Fruit fly (Drosophila melanogaster) whole organism: ENCODE data around the gene CG14280.
A peak's percentile ranks its signal among the peaks of the same experiment; 100 is the strongest.

Experiments used
- CG8478 ChIP-seq: fragments of >200 bp; optimal IDR thresholded peaks from 2 replicates; lab custom pipeline; 2018; ENCODE audit warnings: inconsistent platforms
- Dll ChIP-seq: fragments of >200 bp; optimal IDR thresholded peaks from 2 replicates; lab custom pipeline; 2017
- EcR ChIP-seq, 2 experiments: fragments of >200 bp; optimal IDR thresholded peaks; 2 replicates each; lab custom pipeline; 2017; ENCODE audit warnings: missing biosample characterization in 2 of 2, missing genetic modification characterization in 2 of 2, missing genetic modification reagents in 2 of 2
- pan ChIP-seq: fragments of >200 bp; optimal IDR thresholded peaks from 2 replicates; lab custom pipeline; 2017

DNA sequence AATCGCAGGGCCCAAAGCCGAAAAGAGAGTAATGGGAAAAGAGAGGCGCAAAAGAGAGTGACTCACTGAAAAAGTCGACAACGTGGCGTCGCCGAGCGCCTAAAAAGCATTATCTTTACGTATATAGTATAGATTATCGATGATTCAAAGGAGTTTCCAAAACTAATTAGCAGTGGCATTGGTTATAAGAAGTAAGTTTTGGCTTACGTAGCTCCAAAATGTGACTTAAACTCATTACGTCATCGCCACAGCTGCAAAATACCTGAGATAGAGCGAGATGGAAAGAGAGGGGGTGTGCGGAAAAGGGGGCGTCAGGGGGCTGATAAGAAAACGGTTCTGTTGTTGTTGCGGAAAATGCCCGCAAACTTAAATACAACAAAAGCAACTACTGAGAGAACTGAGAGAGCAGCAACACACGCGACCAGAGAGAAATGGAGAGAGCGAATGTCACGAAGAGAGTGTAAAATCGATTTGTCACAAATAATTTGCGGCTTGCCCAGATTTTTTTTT, 31.1 kb upstream of the CG14280 start:
- TF ChIP-seq EcR (GFP tag; optimal IDR thresholded peaks at IDR 0.05; lab: Kevin White, UChicago) (no peak), pan (lab: Kevin White, UChicago) (no peak), CG8478 (lab: Kevin White, UChicago) (no peak), Dll (lab: Kevin White, UChicago) (peak; percentile 50)
